Worm (Caenorhabditis elegans) whole organism, mixed stage, embryonic: Measurements from ENCODE around the gene acr-20.

Experiments used
- M03D4.4 ChIP-seq: sonication (generic microtip); optimal IDR thresholded peaks from 2 replicates; lab custom pipeline; 2017; ENCODE audit warnings: mild to moderate bottlenecking, missing genetic modification characterization, missing compliant biosample characterization
- bed-3 ChIP-seq: fragments of 200-800 bp; sonication (Bioruptor generic); optimal IDR thresholded peaks from 3 replicates; lab custom pipeline; 2018; ENCODE audit warnings: mild to moderate bottlenecking, missing genetic modification characterization, moderate library complexity, missing compliant biosample characterization
- blmp-1 ChIP-seq: fragments of 150-350 bp; optimal IDR thresholded peaks from 2 replicates; lab custom pipeline; 2014; ENCODE audit warnings: missing biosample characterization, missing genetic modification characterization
- ceh-43 ChIP-seq: fragments of 200-800 bp; sonication (Bioruptor generic); optimal IDR thresholded peaks from 2 replicates; lab custom pipeline; 2018; ENCODE audit warnings: mild to moderate bottlenecking, missing genetic modification characterization, moderate library complexity, missing compliant biosample characterization
- ceh-83 ChIP-seq: fragments of 200-800 bp; sonication (Bioruptor generic); optimal IDR thresholded peaks from 2 replicates; lab custom pipeline; 2018; ENCODE audit warnings: mild to moderate bottlenecking, missing genetic modification characterization, missing compliant biosample characterization
- elt-1 ChIP-seq: sonication (generic microtip); optimal IDR thresholded peaks from 2 replicates; lab custom pipeline; 2017; ENCODE audit warnings: missing genetic modification characterization, mild to moderate bottlenecking, missing compliant biosample characterization, antibody characterized with exemption, moderate library complexity, borderline replicate concordance; ENCODE audit not compliant: insufficient read depth
- elt-3 ChIP-seq: fragments of 150-350 bp; optimal IDR thresholded peaks from 2 replicates; lab custom pipeline; 2014; ENCODE audit warnings: missing biosample characterization, missing genetic modification characterization
- flh-1 ChIP-seq: fragments of 200-800 bp; sonication (Bioruptor generic); optimal IDR thresholded peaks from 2 replicates; lab custom pipeline; 2018; ENCODE audit warnings: mild to moderate bottlenecking, missing genetic modification characterization, moderate library complexity, missing compliant biosample characterization
- ham-2 ChIP-seq: fragments of 200-800 bp; sonication (Bioruptor generic); optimal IDR thresholded peaks from 2 replicates; lab custom pipeline; 2018; ENCODE audit warnings: mild to moderate bottlenecking, missing genetic modification characterization, missing compliant biosample characterization
- hlh-1 ChIP-seq: fragments of 150-350 bp; optimal IDR thresholded peaks from 2 replicates; lab custom pipeline; 2014; ENCODE audit warnings: missing biosample characterization, missing genetic modification reagents, missing genetic modification characterization
- lin-13 ChIP-seq: fragments of 150-350 bp; optimal IDR thresholded peaks from 2 replicates; lab custom pipeline; 2014; ENCODE audit warnings: missing biosample characterization, missing genetic modification characterization
- lin-32 ChIP-seq: fragments of 200-800 bp; sonication (Bioruptor generic); optimal IDR thresholded peaks from 2 replicates; lab custom pipeline; 2018; ENCODE audit warnings: mild to moderate bottlenecking, missing genetic modification characterization, missing compliant biosample characterization
- lsy-2 ChIP-seq: fragments of 150-350 bp; optimal IDR thresholded peaks from 2 replicates; lab custom pipeline; 2014; ENCODE audit warnings: missing biosample characterization, missing genetic modification characterization
- mab-5 ChIP-seq: fragments of 150-350 bp; optimal IDR thresholded peaks from 2 replicates; lab custom pipeline; 2014; ENCODE audit warnings: missing biosample characterization, missing genetic modification characterization
- mls-2 ChIP-seq: sonication (generic microtip); optimal IDR thresholded peaks from 2 replicates; lab custom pipeline; 2016; ENCODE audit warnings: mild to moderate bottlenecking, missing genetic modification characterization, moderate library complexity, missing compliant biosample characterization
- nhr-12 ChIP-seq: fragments of 150-350 bp; optimal IDR thresholded peaks from 2 replicates; lab custom pipeline; 2014; ENCODE audit warnings: missing biosample characterization, missing genetic modification characterization
- nhr-237 ChIP-seq: fragments of 150-350 bp; optimal IDR thresholded peaks from 2 replicates; lab custom pipeline; 2014; ENCODE audit warnings: missing biosample characterization, missing genetic modification characterization
- nhr-28 ChIP-seq: fragments of 150-350 bp; optimal IDR thresholded peaks from 2 replicates; lab custom pipeline; 2014; ENCODE audit warnings: missing biosample characterization, missing genetic modification characterization
- nhr-76 ChIP-seq: sonication (generic microtip); optimal IDR thresholded peaks from 2 replicates; lab custom pipeline; 2017; ENCODE audit warnings: missing biosample characterization, missing genetic modification characterization
- sem-2 ChIP-seq: fragments of 200-800 bp; sonication (Bioruptor generic); optimal IDR thresholded peaks from 2 replicates; lab custom pipeline; 2018; ENCODE audit warnings: mild to moderate bottlenecking, missing genetic modification characterization, missing compliant biosample characterization
- sptf-1 ChIP-seq: sonication (generic microtip); optimal IDR thresholded peaks from 2 replicates; lab custom pipeline; 2017; ENCODE audit warnings: mild to moderate bottlenecking, missing genetic modification characterization, moderate library complexity, missing compliant biosample characterization
- tbx-8 ChIP-seq: fragments of 200-800 bp; sonication (Bioruptor generic); optimal IDR thresholded peaks from 2 replicates; lab custom pipeline; 2018; ENCODE audit warnings: mild to moderate bottlenecking, missing genetic modification characterization, moderate library complexity, missing compliant biosample characterization
- unc-120 ChIP-seq: sonication (generic microtip); optimal IDR thresholded peaks from 2 replicates; lab custom pipeline; 2017; ENCODE audit warnings: missing genetic modification characterization, missing compliant biosample characterization; ENCODE audit not compliant: poor library complexity, severe bottlenecking
- unc-39 ChIP-seq: fragments of 150-350 bp; optimal IDR thresholded peaks from 2 replicates; lab custom pipeline; 2014; ENCODE audit warnings: missing biosample characterization, missing genetic modification characterization
- zip-8 ChIP-seq: fragments of 150-350 bp; optimal IDR thresholded peaks from 2 replicates; lab custom pipeline; 2014; ENCODE audit warnings: missing biosample characterization, missing genetic modification characterization
- ztf-11 ChIP-seq: fragments of 150-350 bp; optimal IDR thresholded peaks from 2 replicates; lab custom pipeline; 2014; ENCODE audit warnings: missing biosample characterization, missing genetic modification characterization

acr-20 gene

DNA sequence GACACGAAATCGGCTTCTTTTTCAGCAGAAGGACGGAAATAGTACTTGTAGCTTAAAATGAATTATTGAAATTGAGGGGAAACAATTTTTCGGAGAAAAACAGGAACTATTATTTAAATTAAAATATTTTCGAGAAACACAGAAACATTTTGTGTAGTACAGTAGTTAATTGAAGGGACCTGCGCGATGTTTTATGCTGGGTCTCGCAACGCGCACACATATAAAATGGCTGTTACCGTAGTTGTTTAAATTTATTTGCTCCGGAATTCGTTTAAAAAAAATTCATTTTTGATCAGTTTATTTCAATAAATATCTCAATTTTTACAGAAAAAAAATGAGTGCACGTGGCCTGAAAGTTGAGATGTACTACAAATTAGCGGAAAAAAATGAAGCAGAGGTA is 33.1 kb upstream of the acr-20 start, which contains the start of gene dsb-2:
TSS of gene dsb-2 (plus strand) at position 328 of the 400 bp plus-strand sequence.
- TF ChIP-seq ham-2 (GFP tag; lab: Kevin White, UChicago): no peak
- peak; percentile 79 for TF ChIP-seq lsy-2 (tag; lab: Kevin White, UChicago)
- TF ChIP-seq mab-5 (tag; lab: Kevin White, UChicago): no peak

DNA sequence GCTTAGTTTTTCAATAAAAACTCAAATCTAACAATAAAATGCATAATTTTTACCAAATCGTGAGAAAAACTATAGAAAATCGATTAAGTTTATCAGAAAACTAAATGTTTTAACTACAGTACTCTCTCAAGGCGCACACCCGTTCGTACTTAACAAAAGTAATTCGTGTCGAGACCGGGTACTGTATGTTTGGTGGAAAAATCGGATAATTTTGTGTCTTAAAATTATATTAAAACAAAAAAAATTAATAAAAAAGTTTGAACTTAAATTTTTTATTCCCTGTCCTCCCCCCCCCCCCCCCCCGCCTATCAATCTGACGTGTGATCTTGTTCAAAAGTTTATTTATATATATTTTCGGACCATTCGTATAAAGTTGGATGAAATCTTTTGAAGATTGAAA is 30.6 kb upstream of the acr-20 start, which contains the start of gene F26H11.4:
TSS of gene F26H11.4 (plus strand) at position 301 of the 400 bp plus-strand sequence.
- TF ChIP-seq sptf-1 (tag; lab: Kevin White, UChicago): no peak
- no peak for TF ChIP-seq flh-1 (GFP tag; lab: Kevin White, UChicago)
- no peak for TF ChIP-seq M03D4.4
- no peak for TF ChIP-seq lin-13 (tag; lab: Kevin White, UChicago)
- TF ChIP-seq bed-3: no peak
- TF ChIP-seq ztf-11 (tag; lab: Kevin White, UChicago): no peak
- TF ChIP-seq nhr-76 (tag; lab: Kevin White, UChicago): no peak
- TF ChIP-seq nhr-28 (tag; lab: Kevin White, UChicago): no peak
- no peak for TF ChIP-seq mab-5 (tag; lab: Kevin White, UChicago)
- TF ChIP-seq unc-39 (tag; lab: Kevin White, UChicago): no peak
- TF ChIP-seq lsy-2 (tag; lab: Kevin White, UChicago): no peak
- no peak for TF ChIP-seq tbx-8 (GFP tag; lab: Kevin White, UChicago)
- TF ChIP-seq nhr-237: no peak
- no peak for TF ChIP-seq ceh-43 (GFP tag; lab: Kevin White, UChicago)
- no peak for TF ChIP-seq hlh-1 (tag; lab: Kevin White, UChicago)
- TF ChIP-seq sem-2 (GFP tag; lab: Kevin White, UChicago): no peak
- no peak for TF ChIP-seq blmp-1 (tag; lab: Kevin White, UChicago)
- no peak for TF ChIP-seq lin-32 (GFP tag; lab: Kevin White, UChicago)

DNA sequence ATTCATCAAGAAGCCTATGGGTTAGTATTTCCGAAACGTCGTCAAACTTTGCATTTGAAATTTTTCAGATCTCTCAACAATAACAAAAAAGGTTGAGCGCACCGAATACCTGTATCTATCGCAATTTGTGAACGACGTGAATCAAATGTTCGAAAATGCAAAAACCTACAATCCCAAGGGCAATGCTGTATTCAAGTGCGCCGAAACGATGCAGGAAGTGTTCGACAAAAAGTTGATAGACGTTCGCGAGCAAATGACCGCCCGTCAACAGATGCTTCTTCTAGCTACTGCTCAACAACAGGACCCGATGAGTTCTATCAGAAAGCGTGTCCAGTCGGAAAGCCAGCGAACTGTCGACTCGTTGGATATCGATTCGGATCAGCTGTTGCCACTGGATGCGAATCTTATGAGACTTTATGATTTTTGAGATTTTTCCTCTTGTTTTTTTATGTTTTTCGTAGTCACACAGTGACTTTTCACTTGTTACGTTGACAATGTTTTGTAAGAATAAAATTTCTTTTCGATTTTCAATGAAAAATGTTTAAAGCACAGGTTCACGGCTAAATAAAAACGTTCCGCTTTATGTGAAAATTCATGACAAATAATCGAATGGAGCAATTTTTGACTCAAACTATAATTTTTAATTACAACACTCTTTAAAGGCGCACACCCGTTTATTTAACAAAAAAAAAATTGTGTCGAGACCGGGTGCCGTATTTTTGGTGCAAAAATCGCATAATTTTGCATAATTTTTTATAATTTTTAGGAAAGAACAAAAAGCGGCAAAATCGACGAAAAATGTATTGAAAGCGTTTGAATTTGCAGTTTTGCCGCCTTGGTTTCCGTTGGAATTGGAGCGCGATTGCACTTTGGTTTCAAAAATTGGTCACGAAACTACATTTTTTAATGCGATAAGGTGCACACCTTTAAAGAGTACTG is 29.9 kb upstream of the acr-20 start:
- TF ChIP-seq mls-2 (tag; lab: Kevin White, UChicago) (peak; percentile 57), elt-1 (tag; lab: Kevin White, UChicago) (no peak), sptf-1 (tag; lab: Kevin White, UChicago) (peak; percentile 2)

DNA sequence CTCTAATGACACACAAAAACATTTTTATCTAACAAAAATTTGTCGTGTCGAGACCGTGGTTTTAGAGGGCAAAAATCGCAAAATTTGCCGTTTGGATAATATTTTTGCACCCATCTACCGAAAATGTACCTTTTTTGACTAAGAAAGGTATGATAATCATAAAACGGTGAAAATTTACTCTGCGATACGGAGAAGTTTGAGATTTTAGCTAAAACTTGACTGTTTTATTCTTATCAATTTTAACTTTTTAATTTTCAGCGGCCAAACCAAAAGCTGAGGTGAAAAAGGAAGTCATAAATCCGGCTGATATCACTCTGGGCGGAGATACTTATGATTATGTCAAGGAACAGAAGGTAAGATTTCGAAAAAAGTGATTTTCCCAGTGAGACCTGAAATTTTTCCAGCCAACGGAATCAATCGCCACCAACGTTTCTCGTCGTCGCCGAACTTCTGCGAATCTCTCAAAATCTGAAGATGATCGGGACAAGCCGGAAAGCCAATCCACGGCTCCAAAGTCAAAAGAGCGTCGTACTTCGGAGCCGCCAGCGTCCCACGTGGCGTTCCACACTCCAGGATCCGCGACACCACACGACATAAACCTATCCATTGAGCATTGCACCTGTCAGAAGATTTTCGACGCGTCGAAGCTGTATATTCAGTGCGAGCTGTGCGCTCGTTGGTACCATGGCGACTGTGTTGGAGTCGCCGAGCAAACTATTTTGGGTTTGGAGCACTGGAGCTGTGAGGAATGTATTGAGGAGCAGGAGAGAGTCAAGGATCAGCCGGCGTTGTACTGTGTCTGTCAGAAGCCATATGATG is 28.6 kb upstream of the acr-20 start:
- TF ChIP-seq nhr-28 (tag; lab: Kevin White, UChicago): no peak
- TF ChIP-seq flh-1 (GFP tag; lab: Kevin White, UChicago): no peak
- TF ChIP-seq sem-2 (GFP tag; lab: Kevin White, UChicago): no peak
- TF ChIP-seq sptf-1 (tag; lab: Kevin White, UChicago): no peak

DNA sequence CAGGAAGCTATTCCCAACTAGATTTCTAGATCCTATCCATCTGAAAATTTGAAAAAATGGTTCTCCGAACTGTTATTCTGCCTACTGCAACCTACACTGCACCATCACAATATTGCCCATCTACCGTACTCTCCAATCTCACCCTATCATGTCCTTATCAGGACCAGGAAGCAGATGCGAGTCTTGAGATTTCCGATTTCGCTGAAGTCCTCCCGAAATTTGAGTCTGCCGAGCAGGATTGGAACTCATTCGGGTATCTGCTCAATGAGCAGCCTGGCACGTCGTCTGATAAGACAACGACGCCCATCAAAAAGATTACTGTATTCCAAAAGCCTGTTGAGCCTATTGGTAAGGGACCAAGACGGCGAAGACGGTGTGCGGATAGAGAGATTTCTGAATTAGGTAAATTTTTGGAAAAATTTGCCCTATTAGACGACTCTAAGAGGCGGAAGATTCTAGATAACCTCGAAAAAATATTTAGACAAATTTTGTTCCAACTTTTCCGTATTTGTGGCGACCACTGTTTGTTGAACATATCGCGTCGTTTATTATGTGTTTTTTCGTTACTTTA is 27.9 kb upstream of the acr-20 start:
- TF ChIP-seq sptf-1 (tag; lab: Kevin White, UChicago) (no peak), nhr-237 (no peak), elt-3 (tag; lab: Kevin White, UChicago) (no peak), nhr-12 (no peak), lin-32 (GFP tag; lab: Kevin White, UChicago) (no peak), ztf-11 (tag; lab: Kevin White, UChicago) (no peak), elt-1 (tag; lab: Kevin White, UChicago) (no peak), tbx-8 (GFP tag; lab: Kevin White, UChicago) (no peak), ceh-43 (GFP tag; lab: Kevin White, UChicago) (no peak), zip-8 (tag; lab: Kevin White, UChicago) (no peak), ceh-83 (GFP tag; lab: Kevin White, UChicago) (peak; percentile 44), sem-2 (GFP tag; lab: Kevin White, UChicago) (peak; percentile 45), unc-39 (tag; lab: Kevin White, UChicago) (no peak), nhr-76 (tag; lab: Kevin White, UChicago) (no peak), nhr-28 (tag; lab: Kevin White, UChicago) (no peak), unc-120 (tag; lab: Kevin White, UChicago) (no peak)
